Worm (Caenorhabditis elegans) whole organism, young adult: Measurements from ENCODE around the gene C56G2.15.

Experiments
- Y53F4B.3 ChIP-seq: fragments of 200-800 bp; sonication (Bioruptor generic); IDR thresholded peaks from 2 replicates; pipeline ENCODE4 v1.3.6; 2022; ENCODE audit warnings: missing genetic modification reagents, missing genetic modification characterization, missing compliant biosample characterization
- ceh-91 ChIP-seq: fragments of 200-800 bp; sonication (Bioruptor generic); IDR thresholded peaks from 2 replicates; pipeline ENCODE4 v1.3.6; 2022; ENCODE audit warnings: missing genetic modification reagents, missing genetic modification characterization, missing compliant biosample characterization
- lin-35 ChIP-seq, 3 experiments: fragments of 150-350 bp in 2 of 3; sonication (generic microtip) in 1 of 3; optimal IDR thresholded peaks; 2 replicates each; lab custom pipeline; 2014 to 2018; ENCODE audit warnings: missing biosample characterization in 3 of 3, missing genetic modification characterization in 3 of 3, missing genetic modification reagents in 3 of 3
- mcd-1 ChIP-seq: fragments of 200-800 bp; sonication (Bioruptor generic); IDR thresholded peaks from 2 replicates; pipeline ENCODE4 v1.3.6; 2022; ENCODE audit warnings: missing genetic modification reagents, missing genetic modification characterization, missing compliant biosample characterization
- nfya-1 ChIP-seq: sonication (generic microtip); optimal IDR thresholded peaks from 2 replicates; lab custom pipeline; 2017; ENCODE audit warnings: antibody characterized with exemption, missing compliant biosample characterization, missing genetic modification characterization, borderline replicate concordance; ENCODE audit not compliant: insufficient read depth
- pha-4 ChIP-seq: fragments of 150-350 bp; sonication (generic microtip); optimal IDR thresholded peaks from 2 replicates; lab custom pipeline; 2014; ENCODE audit warnings: missing biosample characterization, missing genetic modification reagents, missing genetic modification characterization
- snpc-4 ChIP-seq, 5 experiments: fragments of 150-350 bp in 1 of 5; sonication (generic microtip) in 4 of 5; optimal IDR thresholded peaks; 2 replicates each; lab custom pipeline; 2014 to 2018; ENCODE audit warnings: missing genetic modification characterization in 5 of 5, missing biosample characterization in 3 of 5, antibody characterized with exemption in 2 of 5, mild to moderate bottlenecking in 2 of 5, missing compliant biosample characterization in 2 of 5, missing genotype in 2 of 5, moderate library complexity in 2 of 5, missing genetic modification reagents in 1 of 5

DNA sequence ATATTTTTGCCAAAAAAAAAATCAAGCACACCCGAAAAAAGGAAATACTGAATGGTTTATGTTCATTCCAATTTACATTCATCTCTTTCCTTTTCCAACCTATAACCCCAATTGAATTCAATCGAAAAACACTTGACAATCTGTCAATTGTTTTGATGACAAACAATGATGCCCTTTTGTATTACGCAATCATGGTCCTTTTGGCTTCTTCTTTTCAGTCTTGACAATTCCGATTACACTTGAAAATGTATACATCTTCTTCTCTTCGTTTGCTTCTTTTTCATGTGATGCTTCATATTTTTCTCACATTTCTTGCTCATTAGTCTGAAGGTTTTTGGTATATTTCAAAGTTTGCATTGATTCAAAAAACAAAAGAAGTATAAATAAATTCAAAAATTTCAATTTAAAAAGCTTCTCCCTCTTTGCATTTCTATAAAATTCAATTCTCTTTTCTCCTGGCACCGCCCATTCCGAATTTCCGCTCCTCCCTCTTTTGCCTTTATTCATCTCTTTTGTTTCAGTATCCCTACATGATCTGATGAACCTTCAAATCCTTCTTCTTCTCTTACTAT lies 36.4 kb downstream of the C56G2.15 start, which contains the start of gene C56G2.4:
- TF ChIP-seq nfya-1 (tag; lab: Kevin White, UChicago), result no peak
- no peak for TF ChIP-seq mcd-1 (GFP tag; lab: Robert Waterston, UW)
- no peak for TF ChIP-seq snpc-4 (GFP tag; optimal IDR thresholded peaks at IDR 0.05; lab: Kevin White, UChicago)
- TF ChIP-seq snpc-4 (tag; optimal IDR thresholded peaks at IDR 0.05; lab: Kevin White, UChicago), result no peak
- no peak for TF ChIP-seq Y53F4B.3 (GFP tag; lab: Robert Waterston, UW)
- TF ChIP-seq pha-4, result no peak
- no peak for TF ChIP-seq ceh-91 (GFP tag; lab: Robert Waterston, UW)
- no peak for TF ChIP-seq lin-35 (GFP tag; optimal IDR thresholded peaks at IDR 0.05; lab: Kevin White, UChicago)
